Fruit fly (Drosophila melanogaster) whole organism: Measurements from ENCODE around the gene CG12991.

Source experiments
- CG8478 ChIP-seq: fragments of >200 bp; optimal IDR thresholded peaks from 2 replicates; lab custom pipeline; 2018; ENCODE audit warnings: inconsistent platforms
- Dll ChIP-seq: fragments of >200 bp; optimal IDR thresholded peaks from 2 replicates; lab custom pipeline; 2017
- EcR ChIP-seq, 2 experiments: fragments of >200 bp; optimal IDR thresholded peaks; 2 replicates each; lab custom pipeline; 2017; ENCODE audit warnings: missing biosample characterization in 2 of 2, missing genetic modification characterization in 2 of 2, missing genetic modification reagents in 2 of 2
- pan ChIP-seq: fragments of >200 bp; optimal IDR thresholded peaks from 2 replicates; lab custom pipeline; 2017
- psq ChIP-seq: fragments of >200 bp; optimal IDR thresholded peaks from 2 replicates; lab custom pipeline; 2017
- usp ChIP-seq: fragments of >200 bp; optimal IDR thresholded peaks from 2 replicates; lab custom pipeline; 2017; ENCODE audit warnings: missing biosample characterization, missing genetic modification characterization, mixed read lengths

CG12991 gene

DNA sequence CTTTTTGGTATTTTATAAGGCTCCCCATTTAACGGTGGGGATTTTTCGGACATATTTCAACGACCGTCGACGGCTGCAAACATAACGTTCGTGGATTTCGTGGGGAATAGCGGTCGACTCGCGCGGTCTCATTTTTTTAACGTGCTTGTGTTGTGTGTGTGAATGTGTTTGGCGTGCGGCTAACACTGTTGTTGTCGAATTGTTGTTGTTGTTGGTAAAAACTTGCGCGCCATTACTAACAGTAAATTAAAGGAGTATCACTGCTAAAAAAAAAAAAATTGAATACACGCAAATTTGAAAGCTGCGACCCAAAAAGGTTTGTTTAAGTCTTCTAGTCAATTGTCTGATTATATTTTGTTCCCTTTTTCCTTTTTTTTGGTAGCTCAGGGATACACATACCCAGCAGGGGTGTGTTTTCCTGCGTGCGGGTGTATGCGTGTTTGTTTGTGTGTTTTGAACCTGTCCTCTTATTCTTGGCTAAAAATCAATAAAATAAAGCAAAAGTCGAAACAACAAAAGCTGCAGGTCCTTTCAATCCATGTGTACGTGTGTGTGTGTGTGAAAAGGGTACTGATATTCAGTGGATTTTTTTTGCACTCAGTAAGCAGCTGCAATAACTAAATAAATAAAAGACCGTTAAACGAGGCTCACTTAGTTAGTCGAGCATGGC, at the start of gene CG12991:
TSS of gene CG12991 (plus strand) at position 80 of the 670 bp plus-strand sequence.
- TF ChIP-seq psq (no peak), Dll (lab: Kevin White, UChicago) (no peak), pan (lab: Kevin White, UChicago) (no peak), EcR (GFP tag; optimal IDR thresholded peaks at IDR 0.05; lab: Kevin White, UChicago) (no peak), CG8478 (no peak), usp (GFP tag; lab: Kevin White, UChicago) (no peak)

DNA sequence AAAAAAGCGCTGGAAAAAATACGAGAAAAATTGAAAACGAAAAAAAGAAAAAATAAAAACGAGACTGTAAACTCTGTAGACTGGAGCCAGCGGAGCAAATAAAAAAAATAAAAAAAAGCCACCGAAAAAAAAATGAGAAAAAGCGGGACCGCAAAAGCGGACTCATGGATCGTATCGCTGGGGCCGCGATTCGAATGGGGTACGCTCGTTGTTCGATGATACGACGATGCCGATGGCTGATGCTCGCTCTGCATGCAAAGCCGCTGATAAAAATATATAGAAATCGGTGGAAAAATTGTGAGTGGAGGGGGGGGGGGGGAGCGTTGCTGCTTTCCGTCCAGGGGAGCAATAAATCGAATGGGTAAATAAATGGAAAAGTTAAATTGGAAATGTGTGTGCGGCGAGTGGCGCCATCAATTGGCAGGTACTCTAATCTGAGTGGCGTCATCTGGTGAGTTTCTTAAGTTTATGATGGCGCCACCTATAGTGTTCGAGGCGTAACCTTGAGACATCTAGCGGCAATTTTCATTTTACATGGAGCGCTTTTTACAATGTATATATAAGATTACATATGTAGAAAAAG, 48.0 kb upstream of the CG12991 start:
- TF ChIP-seq usp (GFP tag; lab: Kevin White, UChicago), result no peak
- no peak for TF ChIP-seq Dll (lab: Kevin White, UChicago)
- no peak for TF ChIP-seq pan (lab: Kevin White, UChicago)
- no peak for TF ChIP-seq CG8478
- no peak for TF ChIP-seq psq
- TF ChIP-seq EcR (GFP tag; optimal IDR thresholded peaks at IDR 0.05; lab: Kevin White, UChicago), result no peak

dm6 chrX:17532158-17532557, 47.5 kb upstream of the CG12991 start:
- TF ChIP-seq Dll (lab: Kevin White, UChicago) (no peak), usp (GFP tag; lab: Kevin White, UChicago) (no peak), CG8478 (no peak), pan (lab: Kevin White, UChicago) (no peak), EcR (GFP tag; optimal IDR thresholded peaks at IDR 0.05; lab: Kevin White, UChicago) (no peak), psq (no peak)

dm6 chrX:17534321-17534720, 45.3 kb upstream of the CG12991 start:
- TF ChIP-seq psq, result no peak
- TF ChIP-seq Dll (lab: Kevin White, UChicago), result no peak

DNA sequence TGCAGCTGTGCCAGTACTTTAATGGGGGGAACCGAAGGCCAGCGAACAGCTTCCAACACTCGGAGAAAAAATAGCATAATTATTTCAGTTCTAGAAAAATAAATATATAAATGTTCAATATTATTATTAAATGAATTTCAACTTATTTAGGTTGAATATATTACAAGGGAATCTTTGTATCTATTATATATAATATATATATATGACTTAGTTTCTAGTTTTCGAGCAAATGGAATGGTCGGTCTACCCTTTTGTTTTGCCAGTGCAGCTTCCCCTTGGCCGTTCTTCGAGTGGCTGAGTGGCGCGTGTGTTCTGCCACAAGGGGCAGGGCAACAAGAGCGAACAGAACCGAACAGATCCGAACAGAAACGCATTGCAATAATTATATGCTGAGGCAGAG, 42.4 kb upstream of the CG12991 start:
- no peak for TF ChIP-seq psq
- no peak for TF ChIP-seq CG8478
- no peak for TF ChIP-seq Dll (lab: Kevin White, UChicago)
- no peak for TF ChIP-seq usp (GFP tag; lab: Kevin White, UChicago)
- no peak for TF ChIP-seq pan (lab: Kevin White, UChicago)
- TF ChIP-seq EcR (GFP tag; optimal IDR thresholded peaks at IDR 0.05; lab: Kevin White, UChicago), result no peak

- TF ChIP-seq EcR (GFP tag; optimal IDR thresholded peaks at IDR 0.05; lab: Kevin White, UChicago) (no peak), CG8478 (no peak), psq (no peak), Dll (lab: Kevin White, UChicago) (no peak)
These were observed 41.3 kb upstream of the CG12991 start for dm6 chrX:17538410-17538809.

dm6 chrX:17542729-17543128, 36.9 kb upstream of the CG12991 start:
- TF ChIP-seq EcR (GFP tag; optimal IDR thresholded peaks at IDR 0.05; lab: Kevin White, UChicago) (no peak), pan (lab: Kevin White, UChicago) (no peak), usp (GFP tag; lab: Kevin White, UChicago) (no peak), psq (no peak)

- no peak for TF ChIP-seq EcR (GFP tag; optimal IDR thresholded peaks at IDR 0.05; lab: Kevin White, UChicago)
- no peak for TF ChIP-seq psq
- no peak for TF ChIP-seq pan (lab: Kevin White, UChicago)
These were observed 36.3 kb upstream of the CG12991 start for dm6 chrX:17543324-17543723.

DNA sequence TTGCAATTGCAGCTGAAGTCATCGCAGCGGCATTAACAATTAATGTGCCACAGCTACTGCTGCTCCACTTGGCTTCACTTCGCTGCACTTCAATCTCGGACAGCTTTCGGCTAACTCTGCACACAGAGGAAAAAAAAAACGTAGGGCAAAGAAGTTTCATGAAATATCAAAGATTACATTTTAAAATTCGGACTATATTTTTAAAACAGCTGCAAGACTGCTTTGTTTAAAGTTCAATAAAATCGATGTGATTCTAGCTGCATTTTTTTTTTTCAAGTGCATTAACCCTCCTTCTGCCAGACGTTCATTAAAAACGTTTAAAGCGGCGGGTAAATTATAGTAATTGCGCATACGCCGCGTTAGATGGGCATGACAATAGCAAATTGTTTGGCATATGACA, 35.3 kb upstream of the CG12991 start:
- TF ChIP-seq CG8478 (no peak), Dll (lab: Kevin White, UChicago) (no peak), pan (lab: Kevin White, UChicago) (no peak), psq (no peak), EcR (GFP tag; optimal IDR thresholded peaks at IDR 0.05; lab: Kevin White, UChicago) (no peak), usp (GFP tag; lab: Kevin White, UChicago) (no peak)

DNA sequence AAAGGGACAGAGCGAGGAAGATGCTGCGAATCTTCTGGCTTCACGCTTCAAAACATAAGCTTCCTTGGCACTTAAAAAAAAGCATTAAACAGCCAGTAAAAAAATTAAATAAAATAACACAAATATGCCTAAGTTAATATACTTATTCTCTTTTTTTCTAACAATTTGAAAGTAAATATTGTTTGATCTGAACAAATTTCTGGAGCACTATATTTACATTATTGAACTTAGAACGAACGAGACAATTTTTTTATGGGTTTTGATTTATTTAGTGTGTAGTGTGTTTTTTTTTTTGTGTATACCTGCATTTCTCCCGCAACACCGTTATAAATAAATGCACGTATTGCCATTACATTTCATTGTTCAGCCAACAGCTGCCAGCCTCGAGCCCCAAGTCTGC, 34.1 kb upstream of the CG12991 start:
- TF ChIP-seq Dll (lab: Kevin White, UChicago) (no peak), CG8478 (no peak), pan (lab: Kevin White, UChicago) (no peak), psq (no peak), EcR (GFP tag; optimal IDR thresholded peaks at IDR 0.05; lab: Kevin White, UChicago) (no peak), usp (GFP tag; lab: Kevin White, UChicago) (no peak)

DNA sequence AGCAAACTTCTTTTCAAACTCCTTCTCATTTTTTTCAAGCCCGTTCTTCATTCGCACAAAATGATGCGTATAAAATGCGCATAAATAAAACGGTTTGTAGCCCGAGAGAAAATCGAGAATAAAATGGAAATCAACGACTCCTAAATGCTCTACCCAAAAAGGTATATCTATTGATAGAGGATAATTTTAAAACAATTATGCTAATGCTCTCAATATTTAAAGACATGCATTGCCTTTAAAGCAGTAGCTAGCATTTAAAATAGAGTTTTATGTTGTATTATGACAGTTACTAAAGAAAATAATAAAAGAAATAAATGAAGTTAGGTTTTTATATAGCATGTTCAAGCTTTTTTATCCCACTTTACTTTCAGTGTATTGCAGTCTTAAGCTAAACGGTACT, 29.4 kb upstream of the CG12991 start:
- TF ChIP-seq EcR (GFP tag; optimal IDR thresholded peaks at IDR 0.05; lab: Kevin White, UChicago), result no peak
- TF ChIP-seq usp (GFP tag; lab: Kevin White, UChicago), result no peak
- no peak for TF ChIP-seq Dll (lab: Kevin White, UChicago)
- no peak for TF ChIP-seq pan (lab: Kevin White, UChicago)
- no peak for TF ChIP-seq psq
- TF ChIP-seq CG8478, result no peak

dm6 chrX:17550957-17551356, 28.7 kb upstream of the CG12991 start:
- TF ChIP-seq Dll (lab: Kevin White, UChicago), result no peak
- no peak for TF ChIP-seq usp (GFP tag; lab: Kevin White, UChicago)
- TF ChIP-seq psq, result no peak
- TF ChIP-seq pan (lab: Kevin White, UChicago), result no peak
- no peak for TF ChIP-seq EcR (GFP tag; optimal IDR thresholded peaks at IDR 0.05; lab: Kevin White, UChicago)
- TF ChIP-seq CG8478, result no peak

DNA sequence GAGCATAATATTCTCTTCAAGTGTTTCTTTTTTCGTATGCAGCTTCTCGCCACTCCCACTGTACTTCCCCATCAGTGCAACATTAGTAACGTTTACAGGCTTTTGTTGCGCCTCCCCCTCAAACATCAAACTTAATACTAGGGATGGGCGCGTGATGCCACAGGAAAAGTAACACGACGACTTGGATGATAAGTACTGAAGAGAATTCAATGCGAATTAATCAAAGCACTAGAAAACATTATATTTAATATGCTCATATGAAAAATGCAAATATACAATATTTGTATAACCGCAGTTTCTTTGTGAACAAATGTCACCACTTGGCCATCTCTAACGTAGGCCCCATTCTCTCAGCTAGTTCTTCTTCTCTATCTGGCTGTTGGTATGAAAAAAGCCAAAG, 24.5 kb upstream of the CG12991 start:
- TF ChIP-seq Dll (lab: Kevin White, UChicago) (no peak), psq (no peak), usp (GFP tag; lab: Kevin White, UChicago) (no peak), EcR (GFP tag; optimal IDR thresholded peaks at IDR 0.05; lab: Kevin White, UChicago) (no peak), pan (lab: Kevin White, UChicago) (no peak), CG8478 (no peak)
